Worm (Caenorhabditis elegans) whole organism, L2 larva: ENCODE results near the gene C48B4.6.

ENCODE experiments used
- C34F6.9 ChIP-seq: fragments of 150-350 bp; optimal IDR thresholded peaks from 2 replicates; lab custom pipeline; 2014; ENCODE audit warnings: missing biosample characterization, missing genetic modification characterization
- F13H6.1 ChIP-seq: sonication (generic microtip); optimal IDR thresholded peaks from 2 replicates; lab custom pipeline; 2016; ENCODE audit warnings: missing genetic modification characterization, missing compliant biosample characterization
- R02D3.7 ChIP-seq: fragments of 150-350 bp; optimal IDR thresholded peaks from 2 replicates; lab custom pipeline; 2014; ENCODE audit warnings: missing biosample characterization, missing genetic modification characterization
- alr-1 ChIP-seq: fragments of 150-350 bp; optimal IDR thresholded peaks from 2 replicates; lab custom pipeline; 2014; ENCODE audit warnings: missing biosample characterization, missing genetic modification characterization
- aly-2 ChIP-seq: fragments of 150-350 bp; optimal IDR thresholded peaks from 2 replicates; lab custom pipeline; 2014; ENCODE audit warnings: missing biosample characterization, missing genetic modification characterization
- ama-1 ChIP-seq: fragments of 150-350 bp; optimal IDR thresholded peaks from 2 replicates; lab custom pipeline; 2018; ENCODE audit warnings: inconsistent platforms
- ceh-16 ChIP-seq: fragments of 150-350 bp; optimal IDR thresholded peaks from 2 replicates; lab custom pipeline; 2014; ENCODE audit warnings: missing biosample characterization, missing genetic modification characterization
- ceh-82 ChIP-seq: fragments of 150-350 bp; optimal IDR thresholded peaks from 2 replicates; lab custom pipeline; 2014; ENCODE audit warnings: missing biosample characterization, missing genetic modification characterization
- crh-2 ChIP-seq: sonication (generic microtip); optimal IDR thresholded peaks from 2 replicates; lab custom pipeline; 2017; ENCODE audit warnings: missing biosample characterization, missing genetic modification characterization
- dmd-4 ChIP-seq: sonication (generic microtip); optimal IDR thresholded peaks from 2 replicates; lab custom pipeline; 2017; ENCODE audit warnings: missing biosample characterization, missing genetic modification characterization
- elt-1 ChIP-seq: fragments of 150-350 bp; optimal IDR thresholded peaks from 2 replicates; lab custom pipeline; 2014; ENCODE audit warnings: missing biosample characterization, missing genetic modification characterization
- elt-3 ChIP-seq: sonication (generic microtip); optimal IDR thresholded peaks from 2 replicates; lab custom pipeline; 2017; ENCODE audit warnings: missing biosample characterization, missing genetic modification characterization
- fos-1 ChIP-seq: fragments of 150-350 bp; optimal IDR thresholded peaks from 2 replicates; lab custom pipeline; 2014; ENCODE audit warnings: missing biosample characterization, missing genetic modification characterization
- gmeb-1 ChIP-seq: fragments of 150-350 bp; optimal IDR thresholded peaks from 2 replicates; lab custom pipeline; 2014; ENCODE audit warnings: missing biosample characterization, missing genetic modification characterization
- lin-13 ChIP-seq: fragments of 150-350 bp; optimal IDR thresholded peaks from 2 replicates; lab custom pipeline; 2014; ENCODE audit warnings: missing biosample characterization, missing genetic modification reagents, missing genetic modification characterization
- lin-39 ChIP-seq: fragments of 150-350 bp; optimal IDR thresholded peaks from 2 replicates; lab custom pipeline; 2014; ENCODE audit warnings: missing biosample characterization, missing genetic modification reagents, missing genetic modification characterization
- lsy-2 ChIP-seq, 2 experiments: fragments of 150-350 bp in 1 of 2; sonication (generic microtip) in 1 of 2; optimal IDR thresholded peaks; 2 replicates each; lab custom pipeline; 2014 to 2017; ENCODE audit warnings: missing biosample characterization in 2 of 2, missing genetic modification characterization in 2 of 2
- mab-5 ChIP-seq: fragments of 150-350 bp; optimal IDR thresholded peaks from 2 replicates; lab custom pipeline; 2014; ENCODE audit warnings: missing biosample characterization, missing genetic modification characterization
- mbf-1 ChIP-seq: sonication (generic microtip); optimal IDR thresholded peaks from 2 replicates; lab custom pipeline; 2017; ENCODE audit warnings: missing biosample characterization, missing genetic modification characterization
- mdl-1 ChIP-seq, 2 experiments: fragments of 150-350 bp in 1 of 2; sonication (generic microtip) in 1 of 2; optimal IDR thresholded peaks; 2 replicates each; lab custom pipeline; 2017; ENCODE audit warnings: missing biosample characterization in 2 of 2, missing genetic modification characterization in 2 of 2
- nhr-10 ChIP-seq: sonication (generic microtip); optimal IDR thresholded peaks from 2 replicates; lab custom pipeline; 2017; ENCODE audit warnings: missing biosample characterization, missing genetic modification characterization
- nhr-11 ChIP-seq: fragments of 150-350 bp; optimal IDR thresholded peaks from 2 replicates; lab custom pipeline; 2014; ENCODE audit warnings: missing biosample characterization, missing genetic modification characterization
- nhr-12 ChIP-seq: fragments of 150-350 bp; optimal IDR thresholded peaks from 2 replicates; lab custom pipeline; 2014; ENCODE audit warnings: missing biosample characterization, missing genetic modification characterization
- nhr-129 ChIP-seq: fragments of 150-350 bp; optimal IDR thresholded peaks from 2 replicates; lab custom pipeline; 2014; ENCODE audit warnings: missing biosample characterization, missing genetic modification characterization
- nhr-21 ChIP-seq: fragments of 150-350 bp; optimal IDR thresholded peaks from 2 replicates; lab custom pipeline; 2014; ENCODE audit warnings: missing biosample characterization, missing genetic modification characterization
- nhr-237 ChIP-seq: fragments of 150-350 bp; optimal IDR thresholded peaks from 2 replicates; lab custom pipeline; 2014; ENCODE audit warnings: missing biosample characterization, missing genetic modification characterization
- nhr-6 ChIP-seq: fragments of 150-350 bp; optimal IDR thresholded peaks from 2 replicates; lab custom pipeline; 2014; ENCODE audit warnings: missing biosample characterization, missing genetic modification characterization
- peb-1 ChIP-seq: fragments of 150-350 bp; optimal IDR thresholded peaks from 2 replicates; lab custom pipeline; 2014; ENCODE audit warnings: missing biosample characterization, missing genetic modification characterization
- skn-1 ChIP-seq: sonication (generic microtip); optimal IDR thresholded peaks from 2 replicates; lab custom pipeline; 2017; ENCODE audit warnings: missing biosample characterization, missing genetic modification characterization
- sma-3 ChIP-seq: sonication (generic microtip); optimal IDR thresholded peaks from 2 replicates; lab custom pipeline; 2016; ENCODE audit warnings: missing genetic modification reagents, missing genetic modification characterization, missing compliant biosample characterization
- snpc-4 ChIP-seq: fragments of 150-350 bp; optimal IDR thresholded peaks from 2 replicates; lab custom pipeline; 2014; ENCODE audit warnings: missing biosample characterization, missing genetic modification characterization
- unc-39 ChIP-seq: fragments of 150-350 bp; optimal IDR thresholded peaks from 2 replicates; lab custom pipeline; 2014; ENCODE audit warnings: missing biosample characterization, missing genetic modification characterization
- unc-55 ChIP-seq: fragments of 150-350 bp; sonication (generic microtip); optimal IDR thresholded peaks from 3 replicates; lab custom pipeline; 2014; ENCODE audit warnings: missing biosample characterization, missing genetic modification reagents, missing genetic modification characterization
- unc-62 ChIP-seq: fragments of 150-350 bp; optimal IDR thresholded peaks from 2 replicates; lab custom pipeline; 2014; ENCODE audit warnings: missing biosample characterization, missing genetic modification reagents, missing genetic modification characterization
- zag-1 ChIP-seq: fragments of 150-350 bp; optimal IDR thresholded peaks from 2 replicates; lab custom pipeline; 2014; ENCODE audit warnings: missing biosample characterization, missing genetic modification characterization
- ztf-11 ChIP-seq: sonication (generic microtip); optimal IDR thresholded peaks from 2 replicates; lab custom pipeline; 2017; ENCODE audit warnings: missing biosample characterization, missing genetic modification characterization
- ztf-4 ChIP-seq: fragments of 150-350 bp; optimal IDR thresholded peaks from 2 replicates; lab custom pipeline; 2014; ENCODE audit warnings: missing biosample characterization, missing genetic modification characterization

C48B4.6 gene

DNA sequence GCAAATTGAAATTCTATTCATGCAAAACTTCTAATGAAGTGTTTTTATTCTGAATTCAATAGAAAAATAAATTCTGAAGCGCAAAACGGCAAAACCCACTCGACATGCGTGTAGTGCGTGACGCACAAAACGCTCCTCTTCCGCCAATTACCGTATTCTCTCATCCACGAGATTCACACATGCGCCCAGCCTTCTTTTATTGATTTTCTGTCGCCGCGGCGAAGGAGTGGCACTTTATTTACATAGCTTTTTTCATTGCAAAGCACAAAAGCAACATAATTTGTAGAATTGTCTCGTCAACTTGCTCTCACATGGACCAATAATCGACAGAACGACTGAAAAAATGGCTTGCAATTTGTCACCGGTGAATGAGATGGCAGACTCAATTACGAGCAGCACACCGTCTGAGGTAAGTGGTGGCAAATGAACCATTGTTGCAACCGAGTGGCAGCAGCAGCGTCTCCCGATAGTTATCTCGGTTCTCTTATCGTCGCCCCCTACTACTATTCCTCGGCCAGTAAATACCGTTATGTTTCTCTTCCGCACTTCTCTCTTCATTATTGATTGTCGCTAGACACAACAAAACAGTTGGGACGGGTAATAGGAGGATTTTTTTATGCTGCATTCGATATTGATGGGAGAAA, 12.2 kb downstream of the C48B4.6 start, which contains the start of gene unc-16 (continued):
- TF ChIP-seq mab-5 (tag; lab: Kevin White, UChicago) (peak; percentile 80), elt-1 (tag; lab: Kevin White, UChicago) (no peak), nhr-237 (tag; lab: Kevin White, UChicago) (no peak), ama-1 (peak; percentile 84), alr-1 (tag; lab: Kevin White, UChicago) (no peak)

- TF ChIP-seq lsy-2 (tag; optimal IDR thresholded peaks at IDR 0.05; lab: Kevin White, UChicago), result peak in 1 of 2 experiments; percentile 14
- no peak for TF ChIP-seq unc-62
These were observed 13.5 kb downstream of the C48B4.6 start, which contains the start of gene ZK1098.12 for ce11 chrIII:9544820-9545219. Gene ZK1098.12 (plus strand): TSS chrIII:9545120.

ce11 chrIII:9544125-9544524, 14.2 kb downstream of the C48B4.6 start, which contains the start of gene ZK1098.9:
Gene ZK1098.9 (plus strand): TSS chrIII:9544425.
- TF ChIP-seq ama-1 (no peak), ztf-11 (tag; lab: Kevin White, UChicago) (no peak), fos-1 (tag; lab: Kevin White, UChicago) (no peak), F13H6.1 (tag; lab: Kevin White, UChicago) (no peak), C34F6.9 (tag; lab: Kevin White, UChicago) (no peak), ztf-4 (tag; lab: Kevin White, UChicago) (no peak), nhr-12 (no peak), lsy-2 (tag; optimal IDR thresholded peaks at IDR 0.05; lab: Kevin White, UChicago) (no peak), ceh-16 (tag; lab: Kevin White, UChicago) (no peak), lin-39 (no peak), nhr-11 (tag; lab: Kevin White, UChicago) (no peak), R02D3.7 (tag; lab: Kevin White, UChicago) (no peak), zag-1 (tag; lab: Kevin White, UChicago) (no peak)

DNA sequence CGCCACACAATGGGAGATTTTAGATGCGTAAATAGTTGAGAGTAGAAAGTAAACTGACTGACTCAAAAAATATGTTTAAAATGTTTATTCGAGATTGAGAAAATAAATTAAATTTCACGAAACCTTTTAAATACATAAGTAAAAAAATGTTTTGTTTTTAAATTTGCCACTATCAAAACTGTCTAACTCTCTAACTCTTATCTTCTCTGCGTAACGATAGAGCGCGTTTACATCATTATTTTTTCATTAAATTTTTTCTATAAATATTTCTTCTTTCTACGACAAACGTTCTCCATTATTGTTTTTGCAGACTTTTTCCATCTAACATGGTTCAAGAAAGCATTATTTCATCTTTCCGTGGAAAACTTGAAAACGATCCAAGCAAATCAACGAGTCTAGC, 15.5 kb downstream of the C48B4.6 start, which contains the start of gene eif-2Balpha:
Gene eif-2Balpha (plus strand): TSS at position 304 of the 400 bp plus-strand sequence.
- peak; percentile 16 for TF ChIP-seq crh-2
- peak; percentile 32 to 83 for TF ChIP-seq lsy-2 (tag; optimal IDR thresholded peaks at IDR 0.05; lab: Kevin White, UChicago)
- TF ChIP-seq C34F6.9 (tag; lab: Kevin White, UChicago), result peak; percentile 83
- peak; percentile 89 for TF ChIP-seq unc-55 (GFP tag; lab: Kevin White, UChicago)
- peak; percentile 51 for TF ChIP-seq gmeb-1 (tag; lab: Kevin White, UChicago)
- TF ChIP-seq mbf-1 (tag; lab: Kevin White, UChicago), result no peak

DNA sequence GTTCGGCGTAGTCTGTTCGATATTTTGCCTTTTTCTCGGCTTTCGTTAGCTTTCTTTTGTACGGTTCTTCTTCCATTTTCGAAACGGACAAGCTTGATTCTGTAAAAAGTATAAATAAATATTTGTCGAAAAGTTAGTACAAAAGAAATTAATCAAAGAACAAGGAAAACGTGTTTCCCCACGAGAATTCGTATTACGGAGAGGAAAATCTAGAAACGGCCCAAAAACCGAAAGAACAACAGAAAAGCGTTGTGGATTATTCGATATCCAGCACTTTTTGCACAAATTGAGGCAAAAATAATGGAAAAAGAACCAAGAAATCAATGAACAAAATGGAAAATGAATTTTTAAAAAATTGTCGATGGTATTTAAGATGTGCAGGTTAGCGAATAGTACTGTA, 16.1 kb downstream of the C48B4.6 start, which contains the start of gene mut-7:
Gene mut-7 (minus strand): TSS at position 101 of the 400 bp plus-strand sequence.
- TF ChIP-seq fos-1 (tag; lab: Kevin White, UChicago) (no peak), C34F6.9 (tag; lab: Kevin White, UChicago) (no peak), unc-39 (tag; lab: Kevin White, UChicago) (no peak), peb-1 (no peak), dmd-4 (tag; lab: Kevin White, UChicago) (no peak), aly-2 (tag; lab: Kevin White, UChicago) (no peak), sma-3 (GFP tag; lab: Kevin White, UChicago) (no peak), nhr-21 (no peak), mdl-1 (tag; optimal IDR thresholded peaks at IDR 0.05; lab: Kevin White, UChicago) (no peak)

- TF ChIP-seq ama-1 (no peak), lsy-2 (tag; optimal IDR thresholded peaks at IDR 0.05; lab: Kevin White, UChicago) (peak in 1 of 2 experiments; percentile 60), zag-1 (tag; lab: Kevin White, UChicago) (no peak), nhr-12 (no peak), lin-39 (no peak), nhr-129 (tag; lab: Kevin White, UChicago) (no peak), C34F6.9 (tag; lab: Kevin White, UChicago) (peak; percentile 65), sma-3 (GFP tag; lab: Kevin White, UChicago) (no peak), nhr-21 (no peak), ceh-82 (tag; lab: Kevin White, UChicago) (no peak), nhr-10 (tag; lab: Kevin White, UChicago) (no peak), ceh-16 (tag; lab: Kevin White, UChicago) (no peak), unc-55 (GFP tag; lab: Kevin White, UChicago) (peak; percentile 51), nhr-6 (tag; lab: Kevin White, UChicago) (no peak), elt-3 (tag; lab: Kevin White, UChicago) (no peak), lin-13 (GFP tag; lab: Kevin White, UChicago) (peak; percentile 16), snpc-4 (tag; lab: Kevin White, UChicago) (no peak), skn-1 (tag; lab: Kevin White, UChicago) (no peak), gmeb-1 (tag; lab: Kevin White, UChicago) (no peak), mab-5 (tag; lab: Kevin White, UChicago) (no peak)
These were observed 19.7 kb downstream of the C48B4.6 start, which contains the start of gene ZK1098.3 for ce11 chrIII:9538655-9539155. Gene ZK1098.3 (minus strand): TSS chrIII:9538705.
